Worm (Caenorhabditis elegans): ENCODE results near the gene F49C5.12.

- no peak for TF ChIP-seq ztf-11 (tag; optimal IDR thresholded peaks at IDR 0.05)
- no peak for TF ChIP-seq ctbp-1 (GFP tag; IDR thresholded peaks at IDR 0.05)
- no peak for TF ChIP-seq ceh-28 (tag; optimal IDR thresholded peaks at IDR 0.05)
Observed at ce11 chrII:12527947-12528346, 32.2 kb downstream of the F49C5.12 start, which contains the start of gene srx-119.

All from whole organism, L4 larva.